Worm (Caenorhabditis elegans) whole organism, L2 larva: ENCODE data around the gene srg-64.

ENCODE experiments used
- alr-1 ChIP-seq: fragments of 150-350 bp; optimal IDR thresholded peaks from 2 replicates; lab custom pipeline; 2014; ENCODE audit warnings: missing biosample characterization, missing genetic modification characterization
- aly-2 ChIP-seq: fragments of 150-350 bp; optimal IDR thresholded peaks from 2 replicates; lab custom pipeline; 2014; ENCODE audit warnings: missing biosample characterization, missing genetic modification characterization
- blmp-1 ChIP-seq: sonication (generic microtip); optimal IDR thresholded peaks from 2 replicates; lab custom pipeline; 2017; ENCODE audit warnings: missing genetic modification characterization, mild to moderate bottlenecking, missing compliant biosample characterization, antibody characterized with exemption, moderate library complexity; ENCODE audit not compliant: insufficient read depth
- fos-1 ChIP-seq: fragments of 150-350 bp; optimal IDR thresholded peaks from 2 replicates; lab custom pipeline; 2014; ENCODE audit warnings: missing biosample characterization, missing genetic modification characterization
- gmeb-1 ChIP-seq: fragments of 150-350 bp; optimal IDR thresholded peaks from 2 replicates; lab custom pipeline; 2014; ENCODE audit warnings: missing biosample characterization, missing genetic modification characterization
- nhr-11 ChIP-seq: fragments of 150-350 bp; optimal IDR thresholded peaks from 2 replicates; lab custom pipeline; 2014; ENCODE audit warnings: missing biosample characterization, missing genetic modification characterization
- nhr-12 ChIP-seq: fragments of 150-350 bp; optimal IDR thresholded peaks from 2 replicates; lab custom pipeline; 2014; ENCODE audit warnings: missing biosample characterization, missing genetic modification characterization
- nhr-237 ChIP-seq: fragments of 150-350 bp; optimal IDR thresholded peaks from 2 replicates; lab custom pipeline; 2014; ENCODE audit warnings: missing biosample characterization, missing genetic modification characterization
- unc-39 ChIP-seq: fragments of 150-350 bp; optimal IDR thresholded peaks from 2 replicates; lab custom pipeline; 2014; ENCODE audit warnings: missing biosample characterization, missing genetic modification characterization
- ztf-11 ChIP-seq: sonication (generic microtip); optimal IDR thresholded peaks from 2 replicates; lab custom pipeline; 2017; ENCODE audit warnings: missing biosample characterization, missing genetic modification characterization

DNA sequence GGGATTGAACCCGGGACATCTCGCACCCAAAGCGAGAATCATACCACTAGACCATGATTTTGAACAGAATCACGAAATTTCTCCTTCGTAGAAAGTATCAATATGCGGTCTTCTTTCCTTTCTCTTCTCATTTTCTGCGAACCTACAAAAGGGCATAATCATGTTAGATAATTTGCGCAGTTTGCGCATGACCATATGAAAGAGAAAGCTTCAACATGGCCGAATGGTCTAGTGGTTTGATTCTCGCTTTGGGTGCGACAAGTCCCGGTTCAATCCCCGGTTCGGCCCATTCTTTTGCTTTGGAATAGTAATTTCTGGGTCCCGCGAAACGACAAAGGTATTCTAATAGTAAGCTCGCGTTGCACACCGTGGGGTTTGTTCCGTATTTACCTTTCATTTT is 7.4 kb upstream of the srg-64 start:
- TF ChIP-seq aly-2 (tag; lab: Kevin White, UChicago): no peak
- no peak for TF ChIP-seq ztf-11
- no peak for TF ChIP-seq nhr-12 (tag; lab: Kevin White, UChicago)
- no peak for TF ChIP-seq fos-1 (tag; lab: Kevin White, UChicago)
- TF ChIP-seq unc-39: no peak
- TF ChIP-seq blmp-1 (tag; lab: Kevin White, UChicago): no peak
- no peak for TF ChIP-seq nhr-237 (tag; lab: Kevin White, UChicago)
- TF ChIP-seq alr-1 (tag; lab: Kevin White, UChicago): no peak
- no peak for TF ChIP-seq gmeb-1 (tag; lab: Kevin White, UChicago)
- no peak for TF ChIP-seq nhr-11 (tag; lab: Kevin White, UChicago)
